Fruit fly (Drosophila melanogaster) whole organism, embryonic: ENCODE data around the gene MBD-like.

ENCODE experiments used
- Adf1 ChIP-seq: fragments of 200-800 bp; sonication (Bioruptor generic); IDR thresholded peaks from 2 replicates; pipeline ENCODE4 v1.3.6; 2022; ENCODE audit warnings: missing biosample characterization, missing genetic modification characterization
- B-H1 ChIP-seq: fragments of 200-800 bp; sonication (Bioruptor generic); IDR thresholded peaks from 3 replicates; pipeline ENCODE4 v1.3.6; 2022; ENCODE audit warnings: missing biosample characterization, missing genetic modification characterization
- B-H2 ChIP-seq: fragments of 200-800 bp; sonication (Bioruptor generic); optimal IDR thresholded peaks from 2 replicates; lab custom pipeline; 2018; ENCODE audit warnings: missing biosample characterization, mild to moderate bottlenecking, missing genetic modification characterization
- CG10431 ChIP-seq: fragments of 200-800 bp; sonication (Bioruptor generic); optimal IDR thresholded peaks from 3 replicates; lab custom pipeline; 2018; ENCODE audit warnings: missing biosample characterization, mild to moderate bottlenecking, missing genetic modification characterization
- CG11085 ChIP-seq: fragments of 200-800 bp; sonication (Bioruptor generic); IDR thresholded peaks from 2 replicates; pipeline ENCODE4 v1.3.6; 2022; ENCODE audit warnings: missing biosample characterization, missing genetic modification characterization
- CG12391 ChIP-seq: fragments of 200-800 bp; sonication (Bioruptor generic); optimal IDR thresholded peaks from 3 replicates; lab custom pipeline; 2018; ENCODE audit warnings: missing biosample characterization, mild to moderate bottlenecking, missing genetic modification characterization, moderate library complexity
- CG13424 ChIP-seq: fragments of 200-800 bp; sonication (Bioruptor generic); optimal IDR thresholded peaks from 2 replicates; lab custom pipeline; 2019; ENCODE audit warnings: missing biosample characterization, mild to moderate bottlenecking, missing genetic modification characterization, moderate library complexity
- CG15269 ChIP-seq: fragments of 200-800 bp; sonication (Bioruptor generic); optimal IDR thresholded peaks from 2 replicates; lab custom pipeline; 2018; ENCODE audit warnings: missing biosample characterization, mild to moderate bottlenecking, missing genetic modification characterization, moderate library complexity
- CG1603 ChIP-seq: fragments of 200-800 bp; sonication (Bioruptor generic); optimal IDR thresholded peaks from 2 replicates; lab custom pipeline; 2019; ENCODE audit warnings: missing biosample characterization, mild to moderate bottlenecking, missing genetic modification characterization, moderate library complexity
- CG17328 ChIP-seq: fragments of 200-800 bp; sonication (Bioruptor generic); IDR thresholded peaks from 2 replicates; pipeline ENCODE4 v1.3.6; 2022; ENCODE audit warnings: missing biosample characterization, missing genetic modification characterization
- CG18599 ChIP-seq: fragments of 200-800 bp; sonication (Bioruptor generic); optimal IDR thresholded peaks from 3 replicates; lab custom pipeline; 2017; ENCODE audit warnings: missing biosample characterization, missing genetic modification characterization, mild to moderate bottlenecking, moderate library complexity, missing genetic modification reagents
- CG2199 ChIP-seq: fragments of 200-800 bp; sonication (Bioruptor generic); IDR thresholded peaks from 3 replicates; pipeline ENCODE4 v1.3.6; 2022; ENCODE audit warnings: missing biosample characterization, missing genetic modification characterization
- CG2202 ChIP-seq: fragments of 200-800 bp; sonication (Bioruptor generic); optimal IDR thresholded peaks from 2 replicates; lab custom pipeline; 2018; ENCODE audit warnings: missing biosample characterization, mild to moderate bottlenecking, missing genetic modification characterization
- CG2875 ChIP-seq: fragments of 200-800 bp; sonication (Bioruptor generic); optimal IDR thresholded peaks from 2 replicates; lab custom pipeline; 2017; ENCODE audit warnings: missing biosample characterization, mild to moderate bottlenecking, missing genetic modification characterization, missing genetic modification reagents
- CG32767 ChIP-seq: fragments of 200-800 bp; sonication (Bioruptor generic); IDR thresholded peaks from 2 replicates; pipeline ENCODE4 v1.3.6; 2022; ENCODE audit warnings: missing biosample characterization, missing genetic modification characterization
- CG4617 ChIP-seq: fragments of 200-800 bp; sonication (Bioruptor generic); optimal IDR thresholded peaks from 3 replicates; lab custom pipeline; 2016; ENCODE audit warnings: missing biosample characterization, missing genetic modification characterization, borderline replicate concordance
- CG5245 ChIP-seq: fragments of 200-800 bp; sonication (Bioruptor generic); optimal IDR thresholded peaks from 3 replicates; lab custom pipeline; 2016; ENCODE audit warnings: missing biosample characterization, missing genetic modification characterization
- CG6654 ChIP-seq: fragments of 200-800 bp; sonication (Bioruptor generic); optimal IDR thresholded peaks from 2 replicates; lab custom pipeline; 2017; ENCODE audit warnings: missing biosample characterization, mild to moderate bottlenecking, missing genetic modification characterization
- CG6683 ChIP-seq: fragments of 200-800 bp; sonication (Bioruptor generic); optimal IDR thresholded peaks from 2 replicates; lab custom pipeline; 2017; ENCODE audit warnings: missing biosample characterization, mild to moderate bottlenecking, missing genetic modification characterization, missing genetic modification reagents
- CG7372 ChIP-seq: fragments of 200-800 bp; sonication (Bioruptor generic); IDR thresholded peaks from 2 replicates; pipeline ENCODE4 v1.3.6; 2022; ENCODE audit warnings: missing biosample characterization, missing genetic modification characterization
- CG7745 ChIP-seq: fragments of 200-800 bp; sonication (Bioruptor generic); optimal IDR thresholded peaks from 2 replicates; lab custom pipeline; 2018; ENCODE audit warnings: missing biosample characterization, mild to moderate bottlenecking, missing genetic modification characterization, moderate library complexity
- ERR ChIP-seq: fragments of 200-800 bp; sonication (Bioruptor generic); optimal IDR thresholded peaks from 2 replicates; lab custom pipeline; 2016; ENCODE audit warnings: missing biosample characterization, missing genetic modification characterization
- HLH54F ChIP-seq: fragments of 200-800 bp; sonication (Bioruptor generic); optimal IDR thresholded peaks from 3 replicates; lab custom pipeline; 2016; ENCODE audit warnings: missing biosample characterization, missing genetic modification characterization
- HmgZ ChIP-seq: fragments of 200-800 bp; sonication (Bioruptor generic); optimal IDR thresholded peaks from 2 replicates; lab custom pipeline; 2018; ENCODE audit warnings: missing biosample characterization, mild to moderate bottlenecking, missing genetic modification characterization
- Hmr ChIP-seq: fragments of 200-800 bp; sonication (Bioruptor generic); optimal IDR thresholded peaks from 3 replicates; lab custom pipeline; 2017; ENCODE audit warnings: mild to moderate bottlenecking, missing biosample characterization, missing genetic modification reagents, missing genetic modification characterization
- Max ChIP-seq: fragments of 200-800 bp; sonication (Bioruptor generic); optimal IDR thresholded peaks from 2 replicates; lab custom pipeline; 2016; ENCODE audit warnings: missing biosample characterization, mild to moderate bottlenecking, missing genetic modification characterization
- NC2β ChIP-seq: fragments of 200-800 bp; sonication (Bioruptor generic); optimal IDR thresholded peaks from 2 replicates; lab custom pipeline; 2016; ENCODE audit warnings: missing biosample characterization, missing genetic modification characterization
- Poxn ChIP-seq: fragments of 200-800 bp; sonication (Bioruptor generic); IDR thresholded peaks from 2 replicates; pipeline ENCODE4 v1.3.6; 2022; ENCODE audit warnings: missing biosample characterization, missing genetic modification characterization
- Xbp1 ChIP-seq: fragments of 200-800 bp; sonication (Bioruptor generic); optimal IDR thresholded peaks from 3 replicates; lab custom pipeline; 2016; ENCODE audit warnings: missing biosample characterization, mild to moderate bottlenecking, missing genetic modification characterization
- ac ChIP-seq: fragments of 200-800 bp; sonication (Bioruptor generic); optimal IDR thresholded peaks from 3 replicates; lab custom pipeline; 2017; ENCODE audit warnings: missing biosample characterization, mild to moderate bottlenecking, missing genetic modification characterization
- cg ChIP-seq: fragments of 200-800 bp; sonication (Bioruptor generic); optimal IDR thresholded peaks from 3 replicates; lab custom pipeline; 2019; ENCODE audit warnings: missing biosample characterization, mild to moderate bottlenecking, missing genetic modification characterization, moderate library complexity
- dati ChIP-seq: fragments of 200-800 bp; sonication (Bioruptor generic); IDR thresholded peaks from 2 replicates; pipeline ENCODE4 v1.3.6; 2022; ENCODE audit warnings: missing biosample characterization, missing genetic modification characterization
- esg ChIP-seq: fragments of 200-800 bp; sonication (Bioruptor generic); conservative IDR thresholded peaks from 2 replicates; pipeline ENCODE4 v1.3.6; 2022; ENCODE audit warnings: missing biosample characterization, missing genetic modification characterization
- ftz-f1 ChIP-seq: fragments of 200-800 bp; sonication (Bioruptor generic); optimal IDR thresholded peaks from 2 replicates; lab custom pipeline; 2016; ENCODE audit warnings: missing biosample characterization, missing genetic modification characterization
- gfzf ChIP-seq: fragments of 200-800 bp; sonication (Bioruptor generic); optimal IDR thresholded peaks from 2 replicates; lab custom pipeline; 2016; ENCODE audit warnings: missing biosample characterization, mild to moderate bottlenecking, missing genetic modification characterization, moderate library complexity
- oc ChIP-seq: fragments of 200-800 bp; sonication (Bioruptor generic); optimal IDR thresholded peaks from 2 replicates; lab custom pipeline; 2018; ENCODE audit warnings: missing biosample characterization, mild to moderate bottlenecking, missing genetic modification characterization, moderate library complexity
- odd ChIP-seq: fragments of 200-800 bp; sonication (Bioruptor generic); optimal IDR thresholded peaks from 2 replicates; lab custom pipeline; 2017; ENCODE audit warnings: missing biosample characterization, mild to moderate bottlenecking, missing genetic modification characterization
- otp ChIP-seq: fragments of 200-800 bp; sonication (Bioruptor generic); IDR thresholded peaks from 3 replicates; pipeline ENCODE4, ENCODE4 v1.3.6; 2022; ENCODE audit warnings: missing biosample characterization, missing genetic modification characterization
- prd ChIP-seq, 3 experiments: fragments of >200 bp in 2 of 3; fragments of 200-800 bp in 1 of 3; sonication (Bioruptor generic) in 1 of 3; optimal IDR thresholded peaks in 2 of 3; IDR thresholded peaks in 1 of 3; 2 replicates in 2 of 3; 3 replicates in 1 of 3; pipeline versions ENCODE4 v1.3.6 to Lab custom; 2017 to 2022; ENCODE audit warnings: missing biosample characterization in 1 of 3, missing genetic modification characterization in 1 of 3
- scrt ChIP-seq: fragments of 200-800 bp; sonication (Bioruptor generic); optimal IDR thresholded peaks from 2 replicates; lab custom pipeline; 2018; ENCODE audit warnings: missing biosample characterization, mild to moderate bottlenecking, missing genetic modification characterization, moderate library complexity
- slbo ChIP-seq: fragments of 200-800 bp; sonication (Bioruptor generic); IDR thresholded peaks from 2 replicates; pipeline ENCODE4 v1.3.6; 2022; ENCODE audit warnings: missing biosample characterization, missing genetic modification characterization
- stwl ChIP-seq: fragments of 200-800 bp; sonication (Bioruptor generic); optimal IDR thresholded peaks from 3 replicates; lab custom pipeline; 2018; ENCODE audit warnings: missing biosample characterization, mild to moderate bottlenecking, missing genetic modification characterization, moderate library complexity
- toy ChIP-seq: fragments of 200-800 bp; sonication (Bioruptor generic); IDR thresholded peaks from 2 replicates; pipeline ENCODE4 v1.3.6; 2022; ENCODE audit warnings: missing biosample characterization, missing genetic modification characterization
- ttk ChIP-seq: fragments of 200-800 bp; sonication (Bioruptor generic); IDR thresholded peaks from 2 replicates; pipeline ENCODE4 v2.1.2; 2022; ENCODE audit warnings: missing biosample characterization, missing genetic modification characterization
- tx ChIP-seq: fragments of 200-800 bp; sonication (Bioruptor generic); optimal IDR thresholded peaks from 2 replicates; lab custom pipeline; 2016; ENCODE audit warnings: missing biosample characterization, missing genetic modification characterization
- vfl ChIP-seq: fragments of 200-800 bp; sonication (Bioruptor generic); optimal IDR thresholded peaks from 2 replicates; lab custom pipeline; 2016; ENCODE audit warnings: missing biosample characterization, missing genetic modification characterization
- wek ChIP-seq: fragments of 200-800 bp; sonication (Bioruptor generic); optimal IDR thresholded peaks from 3 replicates; lab custom pipeline; 2018; ENCODE audit warnings: missing biosample characterization, mild to moderate bottlenecking, missing genetic modification characterization, moderate library complexity

Gene MBD-like

DNA sequence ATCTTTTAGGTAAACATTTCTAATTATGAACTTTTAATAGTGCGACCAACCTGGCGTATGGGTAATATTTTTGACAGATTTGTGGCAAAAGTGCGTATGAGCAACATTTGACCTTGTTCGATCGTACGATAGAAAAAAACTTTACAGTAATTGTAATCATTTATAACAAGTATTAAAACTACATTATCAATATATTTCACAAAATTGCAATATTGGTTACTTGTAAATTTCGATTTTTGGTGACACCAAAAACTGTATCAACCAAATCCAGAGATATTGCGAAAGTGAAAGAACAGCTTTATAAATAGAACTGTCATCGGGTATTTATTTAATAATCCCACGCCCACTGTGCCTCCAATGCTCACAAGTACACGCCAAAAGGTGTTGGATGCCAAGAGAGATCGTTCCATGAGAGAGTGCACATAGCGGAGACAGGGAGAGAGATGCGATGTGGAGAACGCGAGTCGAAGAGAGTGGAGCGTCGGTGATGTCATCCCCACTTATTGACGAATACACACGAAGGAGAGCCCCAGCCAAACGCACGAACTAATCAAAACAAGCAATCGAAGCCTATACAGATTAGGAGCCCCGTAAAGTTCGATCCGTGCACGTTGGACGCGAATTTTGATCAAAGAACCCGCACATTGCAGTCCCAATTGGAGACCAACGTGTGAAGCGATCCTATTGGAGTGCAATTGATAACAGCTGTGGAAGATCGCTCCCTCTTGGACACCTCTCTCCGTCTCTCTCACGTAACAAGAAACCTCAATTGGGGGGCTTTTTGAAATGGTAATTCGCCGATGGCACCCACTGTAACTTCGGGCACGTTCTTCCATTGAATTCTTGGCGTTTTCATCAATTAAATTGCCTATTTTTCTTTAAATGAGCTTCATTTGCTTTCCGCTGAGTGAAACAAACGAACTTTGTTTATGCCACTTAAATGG lies 26.1 kb upstream of the MBD-like start (continued):
- peak; percentile 78 for TF ChIP-seq CG17328 (GFP tag; lab: Robert Waterston, UW)
- peak; percentile 70 for TF ChIP-seq ac (GFP tag; lab: Kevin White, UChicago)
- TF ChIP-seq Max (GFP tag; lab: Kevin White, UChicago): peak; percentile 94
- peak; percentile 87 for TF ChIP-seq CG32767 (GFP tag; lab: Robert Waterston, UW)
- TF ChIP-seq CG1603 (tag; lab: Kevin White, UChicago): peak; percentile 74
- no peak for TF ChIP-seq prd (optimal IDR thresholded peaks at IDR 0.05; lab: Kevin White, UChicago)
- TF ChIP-seq prd (GFP tag; IDR thresholded peaks at IDR 0.05; lab: Robert Waterston, UW): peak; percentile 90
- TF ChIP-seq Poxn (GFP tag; lab: Robert Waterston, UW): peak; percentile 75
- TF ChIP-seq CG2199 (GFP tag; lab: Robert Waterston, UW): no peak; the same call in 2 of the 3 replicates
- TF ChIP-seq HmgZ (tag; lab: Kevin White, UChicago): peak; percentile 86
- TF ChIP-seq scrt (GFP tag; lab: Kevin White, UChicago): peak; percentile 92
- peak; percentile 94 for TF ChIP-seq B-H2
- peak; percentile 7 for TF ChIP-seq gfzf (GFP tag; lab: Kevin White, UChicago)
- peak; percentile 85 for TF ChIP-seq CG2202
- peak; percentile 94 for TF ChIP-seq vfl (GFP tag; lab: Kevin White, UChicago)
- TF ChIP-seq otp (GFP tag; lab: Robert Waterston, UW): 0 out of 3 replicates have a peak, but pooled peaks have one; percentile 19
- peak; percentile 91 for TF ChIP-seq CG10431 (GFP tag; lab: Kevin White, UChicago)
- peak; percentile 92 for TF ChIP-seq CG7372 (GFP tag; lab: Robert Waterston, UW)
- TF ChIP-seq oc: peak; percentile 62
- TF ChIP-seq CG6683 (GFP tag; lab: Kevin White, UChicago): peak; percentile 94
- peak; percentile 69 for TF ChIP-seq CG4617 (GFP tag; lab: Kevin White, UChicago)
- TF ChIP-seq toy: peak; percentile 58
- no peak for TF ChIP-seq cg
- peak; percentile 98 for TF ChIP-seq odd (GFP tag; lab: Kevin White, UChicago)
- peak; percentile 86 for TF ChIP-seq ERR
- TF ChIP-seq slbo: peak; percentile 90
- TF ChIP-seq tx (GFP tag; lab: Kevin White, UChicago): peak; percentile 93
- TF ChIP-seq stwl (tag; lab: Kevin White, UChicago): no peak
- TF ChIP-seq CG11085 (GFP tag; lab: Robert Waterston, UW): peak; percentile 80
- TF ChIP-seq ftz-f1: peak; percentile 50
- TF ChIP-seq CG12391: peak; percentile 94
- TF ChIP-seq dati (GFP tag; lab: Robert Waterston, UW): peak; percentile 41; the same call in 1 of the 2 replicates
- TF ChIP-seq ttk (GFP tag; lab: Robert Waterston, UW): peak; percentile 78
- TF ChIP-seq B-H1: peak; percentile 79
- peak; percentile 95 for TF ChIP-seq HLH54F
- TF ChIP-seq Adf1 (GFP tag; lab: Robert Waterston, UW): peak; percentile 28; the same call in 1 of the 2 replicates
- peak; percentile 90 for TF ChIP-seq CG6654 (GFP tag; lab: Kevin White, UChicago)
- peak; percentile 84 for TF ChIP-seq CG5245
- TF ChIP-seq NC2β: peak; percentile 83
- peak; percentile 97 for TF ChIP-seq CG18599 (GFP tag; lab: Kevin White, UChicago)
- TF ChIP-seq CG15269 (tag; lab: Kevin White, UChicago): peak; percentile 97
- TF ChIP-seq CG13424 (tag; lab: Kevin White, UChicago): peak; percentile 97
- peak; percentile 96 for TF ChIP-seq CG2875 (GFP tag; lab: Kevin White, UChicago)
- TF ChIP-seq Xbp1 (GFP tag; lab: Kevin White, UChicago): peak; percentile 95
- TF ChIP-seq Hmr: peak; percentile 98
- no peak for TF ChIP-seq CG7745 (tag; lab: Kevin White, UChicago)
- peak; percentile 62 for TF ChIP-seq wek (GFP tag; lab: Kevin White, UChicago)
- peak; percentile 90 for TF ChIP-seq esg
